Worm (Caenorhabditis elegans): ENCODE measurements around the gene ccz-1.

ccz-1 gene

ce11 chrV:13659219-13659618 lies 19.5 kb upstream of the ccz-1 start:
- TF ChIP-seq lin-39 (tag; optimal IDR thresholded peaks at IDR 0.05), result no peak
- TF ChIP-seq nhr-23 (tag; optimal IDR thresholded peaks at IDR 0.05), result peak; percentile 39
- TF ChIP-seq nhr-11 (tag; optimal IDR thresholded peaks at IDR 0.05), result no peak
- TF ChIP-seq jun-1 (tag; optimal IDR thresholded peaks at IDR 0.05), result peak; percentile 41
- TF ChIP-seq skn-1 (tag; optimal IDR thresholded peaks at IDR 0.05), result no peak
- TF ChIP-seq elt-2 (tag; optimal IDR thresholded peaks at IDR 0.05), result no peak
- TF ChIP-seq nhr-43 (tag; optimal IDR thresholded peaks at IDR 0.05; ENCODE audit: poor library complexity, severe bottlenecking), result peak; percentile 19
- no peak for TF ChIP-seq fos-1 (tag; optimal IDR thresholded peaks at IDR 0.05)
- TF ChIP-seq pqm-1 (tag; optimal IDR thresholded peaks at IDR 0.05), result peak; percentile 15
- TF ChIP-seq nhr-12 (tag; optimal IDR thresholded peaks at IDR 0.05), result no peak
- TF ChIP-seq nfya-1 (tag; optimal IDR thresholded peaks at IDR 0.05; ENCODE audit: insufficient read depth), result peak; percentile 23
- no peak for TF ChIP-seq R02D3.7 (tag; optimal IDR thresholded peaks at IDR 0.05)
- no peak for TF ChIP-seq ztf-11 (tag; optimal IDR thresholded peaks at IDR 0.05)
- TF ChIP-seq nhr-77 (tag; optimal IDR thresholded peaks at IDR 0.05), result no peak
- TF ChIP-seq fkh-10 (GFP tag; optimal IDR thresholded peaks at IDR 0.05), result no peak
- no peak for TF ChIP-seq fkh-2 (tag; optimal IDR thresholded peaks at IDR 0.05)
- TF ChIP-seq unc-39 (tag; optimal IDR thresholded peaks at IDR 0.05), result no peak
- TF ChIP-seq egl-5 (tag; optimal IDR thresholded peaks at IDR 0.05), result no peak
- TF ChIP-seq nhr-237 (tag; optimal IDR thresholded peaks at IDR 0.05), result no peak
- no peak for TF ChIP-seq aly-2 (tag; optimal IDR thresholded peaks at IDR 0.05)
- no peak for TF ChIP-seq elt-1 (tag; optimal IDR thresholded peaks at IDR 0.05)
- no peak for TF ChIP-seq nhr-28 (tag; optimal IDR thresholded peaks at IDR 0.05)
- TF ChIP-seq nhr-76 (tag; optimal IDR thresholded peaks at IDR 0.05), result no peak
- no peak for TF ChIP-seq ZK546.5 (tag; optimal IDR thresholded peaks at IDR 0.05)
- peak in 2 of 3 experiments; percentile 22 to 74 for TF ChIP-seq elt-3 (tag; optimal IDR thresholded peaks at IDR 0.05)
- no peak for TF ChIP-seq ceh-28 (tag; optimal IDR thresholded peaks at IDR 0.05)
- TF ChIP-seq nhr-25 (tag; optimal IDR thresholded peaks at IDR 0.05), result peak; percentile 23
- no peak for TF ChIP-seq unc-62 (GFP tag; optimal IDR thresholded peaks at IDR 0.05)
- TF ChIP-seq ceh-16 (tag; optimal IDR thresholded peaks at IDR 0.05), result no peak
- TF ChIP-seq lin-15B (tag; optimal IDR thresholded peaks at IDR 0.05), result no peak
- TF ChIP-seq egl-27 (tag; optimal IDR thresholded peaks at IDR 0.05), result no peak

ce11 chrV:13660115-13660514 lies 18.6 kb upstream of the ccz-1 start:
- TF ChIP-seq lin-39 (tag; optimal IDR thresholded peaks at IDR 0.05) (no peak), ZK546.5 (tag; optimal IDR thresholded peaks at IDR 0.05) (no peak), elt-2 (tag; optimal IDR thresholded peaks at IDR 0.05) (no peak), ztf-4 (tag; optimal IDR thresholded peaks at IDR 0.05) (no peak), zag-1 (tag; optimal IDR thresholded peaks at IDR 0.05) (no peak), aly-2 (tag; optimal IDR thresholded peaks at IDR 0.05) (no peak), elt-1 (tag; optimal IDR thresholded peaks at IDR 0.05) (no peak), daf-12 (tag; optimal IDR thresholded peaks at IDR 0.05) (no peak), ceh-16 (tag; optimal IDR thresholded peaks at IDR 0.05) (no peak), nhr-43 (tag; optimal IDR thresholded peaks at IDR 0.05; ENCODE audit: poor library complexity, severe bottlenecking) (no peak), mdl-1 (tag; optimal IDR thresholded peaks at IDR 0.05) (no peak), nfya-1 (tag; optimal IDR thresholded peaks at IDR 0.05; ENCODE audit: insufficient read depth) (no peak), nhr-23 (tag; optimal IDR thresholded peaks at IDR 0.05) (no peak), nhr-67 (tag; optimal IDR thresholded peaks at IDR 0.05) (no peak), egl-27 (tag; optimal IDR thresholded peaks at IDR 0.05) (no peak), snpc-4 (tag; optimal IDR thresholded peaks at IDR 0.05) (no peak), nhr-12 (tag; optimal IDR thresholded peaks at IDR 0.05) (no peak), R02D3.7 (tag; optimal IDR thresholded peaks at IDR 0.05) (no peak)

ce11 chrV:13660660-13661325 lies 17.9 kb upstream of the ccz-1 start, which contains the start of gene letm-1:
Gene letm-1, plus strand, starts transcription at chrV:13661257.
- TF ChIP-seq snpc-4 (tag; optimal IDR thresholded peaks at IDR 0.05) (peak; percentile 22), pqm-1 (tag; optimal IDR thresholded peaks at IDR 0.05) (peak; percentile 65), nfya-1 (tag; optimal IDR thresholded peaks at IDR 0.05; ENCODE audit: insufficient read depth) (peak; percentile 12), jun-1 (tag; optimal IDR thresholded peaks at IDR 0.05) (no peak), ceh-28 (tag; optimal IDR thresholded peaks at IDR 0.05) (peak; percentile 16), pha-4 (tag; optimal IDR thresholded peaks at IDR 0.05) (peak; percentile 49), nhr-76 (tag; optimal IDR thresholded peaks at IDR 0.05) (no peak), elt-2 (tag; optimal IDR thresholded peaks at IDR 0.05) (peak; percentile 39)
